Fruit fly (Drosophila melanogaster) whole organism, embryonic: ENCODE data around the gene CG14694.
A peak's percentile ranks its signal among the peaks of the same experiment; 100 is the strongest.

ENCODE experiments used
- Aef1 ChIP-seq: fragments of 200-800 bp; sonication (Bioruptor generic); IDR thresholded peaks from 3 replicates; pipeline ENCODE4 v1.3.6; 2022; ENCODE audit warnings: missing biosample characterization, missing genetic modification characterization
- Atf-2 ChIP-seq: fragments of 200-800 bp; sonication (Bioruptor generic); optimal IDR thresholded peaks from 2 replicates; lab custom pipeline; 2016; ENCODE audit warnings: missing biosample characterization, missing genetic modification characterization
- CG10543 ChIP-seq: fragments of 200-800 bp; sonication (Bioruptor generic); optimal IDR thresholded peaks from 3 replicates; lab custom pipeline; 2017; ENCODE audit warnings: missing biosample characterization, mild to moderate bottlenecking, missing genetic modification characterization, moderate library complexity
- CG11696 ChIP-seq: fragments of 200-800 bp; sonication (Bioruptor generic); IDR thresholded peaks from 2 replicates; pipeline ENCODE4 v1.3.6; 2022; ENCODE audit warnings: missing biosample characterization, missing genetic modification characterization
- CG1529 ChIP-seq: fragments of 200-800 bp; sonication (Bioruptor generic); optimal IDR thresholded peaks from 3 replicates; lab custom pipeline; 2018; ENCODE audit warnings: missing biosample characterization, missing genetic modification characterization
- CG17385 ChIP-seq: fragments of 200-800 bp; sonication (Bioruptor generic); optimal IDR thresholded peaks from 3 replicates; lab custom pipeline; 2018; ENCODE audit warnings: missing biosample characterization, mild to moderate bottlenecking, missing genetic modification characterization
- CG17829 ChIP-seq: fragments of 200-800 bp; optimal IDR thresholded peaks from 2 replicates; lab custom pipeline; 2019; ENCODE audit warnings: missing biosample characterization, mild to moderate bottlenecking, missing genetic modification characterization, moderate library complexity
- CG17912 ChIP-seq: fragments of 200-800 bp; sonication (Bioruptor generic); optimal IDR thresholded peaks from 2 replicates; lab custom pipeline; 2018; ENCODE audit warnings: missing biosample characterization, mild to moderate bottlenecking, missing genetic modification characterization
- CG2678 ChIP-seq: fragments of 200-800 bp; sonication (Bioruptor generic); optimal IDR thresholded peaks from 3 replicates; lab custom pipeline; 2019; ENCODE audit warnings: missing biosample characterization, mild to moderate bottlenecking, missing genetic modification characterization, moderate library complexity
- CG31365 ChIP-seq: fragments of 200-800 bp; sonication (Bioruptor generic); optimal IDR thresholded peaks from 2 replicates; lab custom pipeline; 2018; ENCODE audit warnings: missing biosample characterization, mild to moderate bottlenecking, missing genetic modification characterization
- CG3847 ChIP-seq: fragments of 200-800 bp; sonication (Bioruptor generic); IDR thresholded peaks from 2 replicates; pipeline ENCODE4 v1.3.6; 2022; ENCODE audit warnings: missing biosample characterization, missing genetic modification characterization
- CG42726 ChIP-seq: fragments of 200-800 bp; sonication (Bioruptor generic); IDR thresholded peaks from 2 replicates; pipeline ENCODE4 v1.3.6; 2022; ENCODE audit warnings: missing biosample characterization, missing genetic modification characterization; ENCODE audit not compliant: partially characterized antibody
- CG4707 ChIP-seq: fragments of 200-800 bp; sonication (Bioruptor generic); optimal IDR thresholded peaks from 2 replicates; lab custom pipeline; 2018; ENCODE audit warnings: missing biosample characterization, mild to moderate bottlenecking, missing genetic modification characterization, moderate library complexity
- CG4854 ChIP-seq: fragments of 200-800 bp; sonication (Bioruptor generic); optimal IDR thresholded peaks from 2 replicates; lab custom pipeline; 2016; ENCODE audit warnings: missing biosample characterization, missing genetic modification characterization, inconsistent platforms
- CG6791 ChIP-seq: fragments of 200-800 bp; sonication (Bioruptor generic); IDR thresholded peaks from 3 replicates; pipeline ENCODE4 v1.3.6; 2022; ENCODE audit warnings: missing biosample characterization, missing genetic modification characterization; ENCODE audit not compliant: partially characterized antibody
- CG7963 ChIP-seq: fragments of 200-800 bp; sonication (Bioruptor generic); IDR thresholded peaks from 3 replicates; pipeline ENCODE4 v1.3.6; 2022; ENCODE audit warnings: missing biosample characterization, missing genetic modification characterization; ENCODE audit not compliant: partially characterized antibody
- CG8478 ChIP-seq: fragments of >200 bp; optimal IDR thresholded peaks from 2 replicates; lab custom pipeline; 2018
- CG9215 ChIP-seq: fragments of 200-800 bp; sonication (Bioruptor generic); IDR thresholded peaks from 2 replicates; pipeline ENCODE4 v1.3.6; 2022; ENCODE audit warnings: missing biosample characterization, missing genetic modification characterization
- CHES-1-like ChIP-seq: fragments of 200-800 bp; sonication (Bioruptor generic); optimal IDR thresholded peaks from 2 replicates; lab custom pipeline; 2016; ENCODE audit warnings: missing biosample characterization, missing genetic modification characterization
- ERR ChIP-seq: fragments of 200-800 bp; sonication (Bioruptor generic); optimal IDR thresholded peaks from 2 replicates; lab custom pipeline; 2016; ENCODE audit warnings: missing biosample characterization, missing genetic modification characterization
- Eip74EF ChIP-seq, 2 experiments: fragments of 200-800 bp in 1 of 2; fragments of >200 bp in 1 of 2; sonication (Bioruptor generic) in 1 of 2; optimal IDR thresholded peaks; 2 replicates each; lab custom pipeline; 2017 to 2019; ENCODE audit warnings: missing biosample characterization in 2 of 2, missing genetic modification characterization in 2 of 2, mild to moderate bottlenecking in 1 of 2, moderate library complexity in 1 of 2
- Hr3 ChIP-seq: fragments of 200-800 bp; sonication (Bioruptor generic); optimal IDR thresholded peaks from 3 replicates; lab custom pipeline; 2016; ENCODE audit warnings: missing biosample characterization, missing genetic modification characterization
- Hr78 ChIP-seq, 2 experiments: fragments of 200-800 bp in 1 of 2; fragments of >200 bp in 1 of 2; sonication (Bioruptor generic) in 1 of 2; optimal IDR thresholded peaks; 2 replicates each; lab custom pipeline; 2017 to 2019; ENCODE audit warnings: missing biosample characterization in 2 of 2, missing genetic modification characterization in 2 of 2, mild to moderate bottlenecking in 1 of 2, moderate library complexity in 1 of 2
- MTF-1 ChIP-seq: fragments of 200-800 bp; sonication (Bioruptor generic); optimal IDR thresholded peaks from 2 replicates; lab custom pipeline; 2018; ENCODE audit warnings: missing biosample characterization, mild to moderate bottlenecking, missing genetic modification characterization, borderline replicate concordance
- Scr ChIP-seq: fragments of 200-800 bp; sonication (Bioruptor generic); IDR thresholded peaks from 2 replicates; pipeline ENCODE4 v1.3.6; 2022; ENCODE audit warnings: missing biosample characterization, missing genetic modification characterization; ENCODE audit not compliant: partially characterized antibody
- TFAM ChIP-seq: fragments of 200-800 bp; sonication (Bioruptor generic); optimal IDR thresholded peaks from 2 replicates; lab custom pipeline; 2017; ENCODE audit warnings: missing biosample characterization, missing genetic modification characterization, inconsistent platforms
- ab ChIP-seq: fragments of 200-800 bp; sonication (Bioruptor generic); optimal IDR thresholded peaks from 2 replicates; lab custom pipeline; 2016; ENCODE audit warnings: missing biosample characterization, missing genetic modification characterization
- amos ChIP-seq: fragments of 200-800 bp; sonication (Bioruptor generic); IDR thresholded peaks from 2 replicates; pipeline ENCODE4 v1.3.6; 2022; ENCODE audit warnings: missing biosample characterization, missing genetic modification characterization; ENCODE audit not compliant: partially characterized antibody
- bab2 ChIP-seq: fragments of 200-800 bp; sonication (Bioruptor generic); optimal IDR thresholded peaks from 2 replicates; lab custom pipeline; 2016; ENCODE audit warnings: missing biosample characterization, missing genetic modification characterization
- cas ChIP-seq: fragments of 200-800 bp; sonication (Bioruptor generic); IDR thresholded peaks from 2 replicates; pipeline ENCODE4 v1.3.6; 2022; ENCODE audit warnings: missing biosample characterization, missing genetic modification characterization
- croc ChIP-seq: fragments of 200-800 bp; sonication (Bioruptor generic); conservative IDR thresholded peaks from 3 replicates; pipeline ENCODE4 v1.3.6; 2022; ENCODE audit warnings: missing biosample characterization, missing genetic modification characterization
- ftz-f1 ChIP-seq: fragments of 200-800 bp; sonication (Bioruptor generic); optimal IDR thresholded peaks from 2 replicates; lab custom pipeline; 2016; ENCODE audit warnings: missing biosample characterization, missing genetic modification characterization
- gcm ChIP-seq: fragments of 200-800 bp; sonication (Bioruptor generic); optimal IDR thresholded peaks from 2 replicates; lab custom pipeline; 2019; ENCODE audit warnings: missing biosample characterization, mild to moderate bottlenecking, missing genetic modification characterization, moderate library complexity
- gem ChIP-seq: fragments of 200-800 bp; sonication (Bioruptor generic); optimal IDR thresholded peaks from 2 replicates; lab custom pipeline; 2019; ENCODE audit warnings: missing biosample characterization, mild to moderate bottlenecking, missing genetic modification characterization, moderate library complexity
- grau ChIP-seq: fragments of 200-800 bp; optimal IDR thresholded peaks from 3 replicates; lab custom pipeline; 2019; ENCODE audit warnings: missing biosample characterization, mild to moderate bottlenecking, missing genetic modification characterization, moderate library complexity
- grn ChIP-seq: fragments of 200-800 bp; sonication (Bioruptor generic); optimal IDR thresholded peaks from 3 replicates; lab custom pipeline; 2017; ENCODE audit warnings: missing biosample characterization, missing genetic modification characterization
- gt ChIP-seq: fragments of 200-800 bp; sonication (Bioruptor generic); IDR thresholded peaks from 2 replicates; pipeline ENCODE4 v1.3.6; 2022; ENCODE audit warnings: missing biosample characterization, missing genetic modification characterization
- jigr1 ChIP-seq: fragments of 200-800 bp; sonication (Bioruptor generic); IDR thresholded peaks from 3 replicates; pipeline ENCODE4 v1.3.6; 2022; ENCODE audit warnings: missing biosample characterization, missing genetic modification characterization
- pan ChIP-seq, 4 experiments: fragments of >200 bp in 3 of 4; fragments of 200-800 bp in 1 of 4; sonication (Bioruptor generic) in 1 of 4; optimal IDR thresholded peaks in 3 of 4; IDR thresholded peaks in 1 of 4; 2 replicates each; pipeline versions ENCODE4 v1.3.6 to Lab custom; 2017 to 2022; ENCODE audit warnings: missing biosample characterization in 2 of 4, missing genetic modification characterization in 2 of 4, mixed read lengths in 1 of 4
- peb ChIP-seq: fragments of 200-800 bp; sonication (Bioruptor generic); IDR thresholded peaks from 2 replicates; pipeline ENCODE4 v1.3.6; 2022; ENCODE audit warnings: missing biosample characterization, missing genetic modification characterization
- phol ChIP-seq: fragments of 200-800 bp; sonication (Bioruptor generic); optimal IDR thresholded peaks from 3 replicates; lab custom pipeline; 2018; ENCODE audit warnings: missing biosample characterization, mild to moderate bottlenecking, missing genetic modification characterization, moderate library complexity
- ro ChIP-seq: fragments of 200-800 bp; sonication (Bioruptor generic); IDR thresholded peaks from 2 replicates; pipeline ENCODE4 v1.3.6; 2022; ENCODE audit warnings: missing biosample characterization, missing genetic modification characterization
- sd ChIP-seq: fragments of 200-800 bp; sonication (Bioruptor generic); optimal IDR thresholded peaks from 3 replicates; lab custom pipeline; 2018; ENCODE audit warnings: missing biosample characterization, mild to moderate bottlenecking, missing genetic modification characterization, moderate library complexity
- sisA ChIP-seq: fragments of 200-800 bp; sonication (Bioruptor generic); IDR thresholded peaks from 2 replicates; pipeline ENCODE4 v1.3.6; 2022; ENCODE audit warnings: missing biosample characterization, missing genetic modification characterization
- trem ChIP-seq: fragments of 200-800 bp; optimal IDR thresholded peaks from 3 replicates; lab custom pipeline; 2019; ENCODE audit warnings: missing biosample characterization, mild to moderate bottlenecking, missing genetic modification characterization, moderate library complexity
- twi ChIP-seq: fragments of 200-800 bp; optimal IDR thresholded peaks from 2 replicates; lab custom pipeline; 2019; ENCODE audit warnings: missing biosample characterization, mild to moderate bottlenecking, missing genetic modification characterization, moderate library complexity
- z ChIP-seq: fragments of 200-800 bp; sonication (Bioruptor generic); IDR thresholded peaks from 3 replicates; pipeline ENCODE4 v1.3.6; 2022; ENCODE audit warnings: missing biosample characterization, missing genetic modification characterization

Gene CG14694

DNA sequence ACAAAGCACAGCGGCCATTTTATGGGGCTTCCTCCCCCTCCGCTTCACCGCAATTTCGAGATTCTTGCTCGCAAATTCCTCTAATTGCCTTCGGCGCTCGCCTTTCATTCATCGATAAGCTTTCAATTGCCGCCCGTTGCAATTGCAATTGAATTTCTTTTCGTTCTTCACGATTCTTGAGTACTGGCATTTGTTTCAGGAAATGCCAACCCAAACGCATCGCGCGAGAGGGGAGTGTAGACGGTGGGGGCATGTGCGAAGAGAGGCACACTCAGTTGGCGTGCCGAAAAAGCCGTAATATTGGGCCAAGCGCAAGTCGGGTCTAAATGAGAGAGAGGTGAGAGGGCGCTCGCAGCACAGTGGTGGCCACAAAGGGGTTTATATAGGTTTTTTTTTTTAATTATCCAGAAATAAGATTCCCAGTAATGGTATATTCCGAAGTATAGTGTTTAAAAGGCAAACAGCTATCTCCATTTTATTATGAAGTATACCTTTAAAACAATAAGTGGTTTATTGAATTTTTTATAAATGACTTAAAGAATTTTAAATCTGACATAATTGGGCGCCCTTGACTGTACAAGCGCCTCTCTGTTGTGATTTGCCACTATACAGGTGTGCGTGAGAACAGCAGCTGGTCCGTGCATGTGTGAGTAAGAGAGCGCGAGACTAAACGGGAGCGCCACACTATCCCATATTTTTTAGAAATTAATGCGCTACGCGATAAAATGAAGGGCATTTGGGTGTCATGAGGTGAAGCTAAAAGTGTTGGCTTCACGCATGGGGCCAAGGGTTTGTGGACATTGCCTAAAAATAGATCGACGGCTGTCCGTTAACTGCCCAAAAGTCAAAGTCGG is 27.1 kb upstream of the CG14694 start (continued):
- TF ChIP-seq CG42726 (GFP tag; lab: Robert Waterston, UW) (no peak), ro (GFP tag; lab: Robert Waterston, UW) (peak; percentile 64), CG4854 (GFP tag; lab: Kevin White, UChicago) (peak; percentile 55), ERR (peak; percentile 78), peb (GFP tag; lab: Robert Waterston, UW) (peak; percentile 79), Aef1 (peak; percentile 83), CG7963 (GFP tag; lab: Robert Waterston, UW) (no peak), Atf-2 (GFP tag; lab: Kevin White, UChicago) (peak; percentile 82), bab2 (GFP tag; lab: Kevin White, UChicago) (peak; percentile 84), Eip74EF (GFP tag; optimal IDR thresholded peaks at IDR 0.05; lab: Kevin White, UChicago) (peak in 1 of 2 experiments; percentile 89), sd (tag; lab: Kevin White, UChicago) (peak; percentile 80), CG31365 (tag; lab: Kevin White, UChicago) (peak; percentile 12), grn (GFP tag; lab: Kevin White, UChicago) (peak; percentile 21), jigr1 (peak; percentile 79), ftz-f1 (peak; percentile 58), cas (peak; percentile 75), CG17385 (GFP tag; lab: Kevin White, UChicago) (peak; percentile 87), gem (tag; lab: Kevin White, UChicago) (peak; percentile 94), CG1529 (GFP tag; lab: Kevin White, UChicago) (peak; percentile 79), CG17829 (peak; percentile 76), z (GFP tag; lab: Robert Waterston, UW) (no peak; the same call in 2 of the 3 replicates), grau (tag; lab: Kevin White, UChicago) (peak; percentile 86), Hr78 (GFP tag; optimal IDR thresholded peaks at IDR 0.05; lab: Kevin White, UChicago) (peak in 1 of 2 experiments; percentile 92), amos (GFP tag; lab: Robert Waterston, UW) (no peak), trem (tag; lab: Kevin White, UChicago) (peak; percentile 56), CG4707 (GFP tag; lab: Kevin White, UChicago) (peak; percentile 45), CG10543 (GFP tag; lab: Kevin White, UChicago) (peak; percentile 95), CG8478 (lab: Kevin White, UChicago) (no peak), TFAM (peak; percentile 29), gt (GFP tag; lab: Robert Waterston, UW) (peak; percentile 56; the same call in 1 of the 2 replicates), CG9215 (GFP tag; lab: Robert Waterston, UW) (peak; percentile 91), gcm (peak; percentile 90), Scr (GFP tag; lab: Robert Waterston, UW) (0 out of 2 replicates have a peak, but pooled peaks have one; percentile 25), CG2678 (tag; lab: Kevin White, UChicago) (peak; percentile 95), Hr3 (GFP tag; lab: Kevin White, UChicago) (peak; percentile 85), CG11696 (GFP tag; lab: Robert Waterston, UW) (peak; percentile 98), twi (tag; lab: Kevin White, UChicago) (peak; percentile 56), MTF-1 (GFP tag; lab: Kevin White, UChicago) (peak; percentile 25), CG17912 (GFP tag; lab: Kevin White, UChicago) (no peak), pan (optimal IDR thresholded peaks at IDR 0.05; lab: Kevin White, UChicago) (no peak), pan (GFP tag; optimal IDR thresholded peaks at IDR 0.05 in 1 of 2, IDR thresholded peaks at IDR 0.05 in 1 of 2) (peak in 1 of 2 experiments; percentile 82), croc (GFP tag; lab: Robert Waterston, UW) (peak; percentile 80), CG3847 (GFP tag; lab: Robert Waterston, UW) (peak; percentile 91), phol (tag; lab: Kevin White, UChicago) (peak; percentile 84), ab (GFP tag; lab: Kevin White, UChicago) (peak; percentile 25), CG6791 (GFP tag; lab: Robert Waterston, UW) (no peak), CHES-1-like (peak; percentile 83), sisA (GFP tag; lab: Robert Waterston, UW) (peak; percentile 76)
